Worm (Caenorhabditis elegans): ENCODE data around the gene F35F10.13.

F35F10.13 gene

DNA sequence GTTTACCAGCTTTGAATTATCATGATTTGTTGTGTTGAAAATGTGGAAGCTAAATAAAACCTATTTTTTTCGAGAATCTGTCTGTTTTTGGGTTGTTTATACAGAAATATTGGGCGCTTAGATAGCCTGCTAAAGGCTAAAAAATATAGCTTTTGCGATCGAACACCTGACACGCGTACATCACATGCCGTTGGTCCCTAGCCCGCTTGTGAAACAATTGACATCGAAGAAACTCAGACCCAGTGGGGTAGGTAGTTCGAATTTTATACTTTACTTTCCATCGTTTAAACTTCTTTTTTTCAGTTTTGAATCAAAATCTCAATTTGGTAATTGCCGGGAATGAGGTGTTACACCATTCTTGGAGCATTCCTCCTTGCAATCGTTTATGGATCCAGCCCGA is 20.1 kb upstream of the F35F10.13 start, which contains the start of gene C17B7.4:
C17B7.4 (plus strand) TSS at position 301 of the 400 bp plus-strand sequence.
- no peak for TF ChIP-seq dao-5 (tag; optimal IDR thresholded peaks at IDR 0.05)
- TF ChIP-seq him-1 (tag; optimal IDR thresholded peaks at IDR 0.05) = no peak
- TF ChIP-seq W03F9.2 (tag; optimal IDR thresholded peaks at IDR 0.05) = no peak

- TF ChIP-seq dao-5 (tag; optimal IDR thresholded peaks at IDR 0.05) (no peak), him-1 (tag; optimal IDR thresholded peaks at IDR 0.05) (no peak), W03F9.2 (tag; optimal IDR thresholded peaks at IDR 0.05) (no peak)
These were observed 14.5 kb upstream of the F35F10.13 start, which contains the start of gene C17B7.5 for ce11 chrV:3333334-3333733. C17B7.5 (plus strand) TSS chrV:3333634.

- TF ChIP-seq him-1 (tag; optimal IDR thresholded peaks at IDR 0.05) (no peak), dao-5 (tag; optimal IDR thresholded peaks at IDR 0.05) (no peak), W03F9.2 (tag; optimal IDR thresholded peaks at IDR 0.05) (no peak)
These were observed 13.1 kb upstream of the F35F10.13 start, which contains the start of gene C17B7.9 for ce11 chrV:3332023-3332422. C17B7.9 (minus strand) TSS chrV:3332123.

- TF ChIP-seq W03F9.2 (tag; optimal IDR thresholded peaks at IDR 0.05) (no peak), him-1 (tag; optimal IDR thresholded peaks at IDR 0.05) (no peak), dao-5 (tag; optimal IDR thresholded peaks at IDR 0.05) (no peak)
These were observed 5.3 kb upstream of the F35F10.13 start, which contains the start of gene C17B7.8 for ce11 chrV:3324178-3324577. C17B7.8 (minus strand) TSS chrV:3324278.

DNA sequence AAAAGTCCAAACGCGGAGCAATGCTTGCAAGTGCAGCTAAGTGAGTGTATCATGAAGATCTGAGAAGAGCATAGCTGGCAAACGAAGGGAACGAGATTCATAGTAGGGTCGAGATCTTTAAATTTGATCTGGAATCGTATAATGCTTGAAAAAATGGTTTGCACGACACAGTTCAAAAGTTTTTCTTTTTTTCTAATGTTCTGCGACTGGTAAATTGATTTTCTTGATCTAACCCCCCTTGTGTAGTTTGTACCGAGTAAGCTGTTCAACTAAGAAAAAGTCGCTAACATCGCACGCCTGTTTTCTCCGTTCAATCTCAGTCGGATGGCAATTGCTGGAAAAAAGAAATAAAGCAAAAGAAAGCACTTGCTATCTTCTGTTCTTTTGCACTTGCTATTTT is 1.6 kb upstream of the F35F10.13 start, which contains the start of gene C17B7.14:
C17B7.14 (minus strand) TSS at position 101 of the 400 bp plus-strand sequence.
- no peak for TF ChIP-seq W03F9.2 (tag; optimal IDR thresholded peaks at IDR 0.05)
- no peak for TF ChIP-seq dao-5 (tag; optimal IDR thresholded peaks at IDR 0.05)
- no peak for TF ChIP-seq him-1 (tag; optimal IDR thresholded peaks at IDR 0.05)

- no peak for TF ChIP-seq W03F9.2 (tag; optimal IDR thresholded peaks at IDR 0.05)
- no peak for TF ChIP-seq dao-5 (tag; optimal IDR thresholded peaks at IDR 0.05)
- no peak for TF ChIP-seq him-1 (tag; optimal IDR thresholded peaks at IDR 0.05)
These were observed 1.1 kb upstream of the F35F10.13 start, which contains the start of gene F35F10.14 for ce11 chrV:3320005-3320404. F35F10.14 (minus strand) TSS chrV:3320105.

DNA sequence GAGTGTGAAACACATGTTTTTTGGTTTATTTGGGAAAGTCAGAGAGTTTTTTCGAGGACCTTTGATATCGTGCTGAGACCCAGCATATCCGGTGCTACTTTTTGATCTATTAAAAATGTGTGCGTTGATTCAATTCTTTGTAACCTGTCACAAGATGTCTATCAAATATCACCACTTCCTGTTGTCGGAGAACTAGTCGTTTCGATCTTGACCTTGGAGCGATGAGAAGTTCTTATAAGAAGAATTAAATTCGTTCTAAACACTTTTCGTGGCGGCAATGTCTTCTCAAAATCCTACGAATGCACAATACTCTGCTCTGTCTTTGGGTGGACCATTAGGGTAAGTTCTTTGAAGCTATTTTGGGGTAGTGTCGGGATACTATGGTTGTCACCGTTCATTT is 2.8 kb downstream of the F35F10.13 start, which contains the start of gene F35F10.1:
F35F10.1 (plus strand) TSS at position 200 of the 400 bp plus-strand sequence.
- TF ChIP-seq him-1 (tag; optimal IDR thresholded peaks at IDR 0.05) (no peak), W03F9.2 (tag; optimal IDR thresholded peaks at IDR 0.05) (no peak), dao-5 (tag; optimal IDR thresholded peaks at IDR 0.05) (no peak)

ce11 chrV:3315308-3315707 is 3.6 kb downstream of the F35F10.13 start, which contains the start of gene arrd-19:
arrd-19 (minus strand) TSS chrV:3315516.
- TF ChIP-seq W03F9.2 (tag; optimal IDR thresholded peaks at IDR 0.05) (peak; percentile 16), him-1 (tag; optimal IDR thresholded peaks at IDR 0.05) (peak; percentile 18), dao-5 (tag; optimal IDR thresholded peaks at IDR 0.05) (no peak)

DNA sequence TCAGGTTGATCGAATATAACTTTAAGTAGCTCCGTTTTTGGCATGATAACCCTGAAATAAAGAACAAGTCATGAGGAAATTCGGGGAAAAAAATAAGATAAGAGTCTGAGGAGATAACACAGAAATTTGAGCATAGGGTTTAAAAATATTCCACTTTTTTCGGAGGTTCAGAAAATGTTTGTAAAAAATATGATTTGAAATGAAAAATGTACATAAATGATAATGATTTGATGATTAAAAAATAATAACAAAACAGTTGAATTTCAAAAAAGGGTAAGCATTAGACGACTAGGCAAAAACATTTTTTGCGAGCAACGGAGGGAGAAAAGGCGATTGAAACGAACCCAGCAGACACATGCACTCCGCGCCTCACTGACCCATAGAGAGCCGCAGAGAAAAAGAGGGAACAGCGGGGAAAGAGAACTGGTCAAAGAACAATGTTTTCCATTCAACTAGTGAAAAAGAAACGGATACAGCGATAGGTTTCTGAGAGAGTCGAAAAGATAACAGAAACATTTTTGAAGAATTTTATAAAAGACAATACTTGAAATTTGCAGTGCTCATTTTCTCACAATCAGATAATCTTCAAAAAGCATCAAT is 6.7 kb downstream of the F35F10.13 start, which contains the start of gene arrd-18:
arrd-18 (minus strand) TSS at position 51 of the 600 bp plus-strand sequence.
- TF ChIP-seq W03F9.2 (tag; optimal IDR thresholded peaks at IDR 0.05) = no peak
- TF ChIP-seq him-1 (tag; optimal IDR thresholded peaks at IDR 0.05) = no peak
- TF ChIP-seq dao-5 (tag; optimal IDR thresholded peaks at IDR 0.05) = no peak

DNA sequence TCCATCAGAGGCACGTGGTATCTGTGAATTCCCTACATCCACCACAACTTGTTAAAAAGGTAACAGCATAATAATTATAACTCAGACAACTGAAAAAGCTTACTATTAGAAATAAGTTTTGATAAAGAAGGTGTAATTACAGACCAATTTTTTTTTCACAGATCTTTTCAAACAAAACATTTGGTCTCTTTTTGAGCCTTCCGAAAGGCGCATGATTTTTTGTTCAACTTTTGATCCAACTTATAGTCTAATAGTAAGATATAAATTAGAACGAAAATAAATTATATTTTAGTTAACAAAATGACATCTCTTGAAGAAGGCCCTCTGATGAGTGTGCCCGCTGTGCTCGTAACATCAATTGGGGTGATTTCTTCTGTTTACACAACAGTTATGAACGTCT is 10.7 kb downstream of the F35F10.13 start, which contains the start of gene srbc-3:
srbc-3 (plus strand) TSS at position 301 of the 400 bp plus-strand sequence.
- TF ChIP-seq dao-5 (tag; optimal IDR thresholded peaks at IDR 0.05) (no peak), W03F9.2 (tag; optimal IDR thresholded peaks at IDR 0.05) (no peak), him-1 (tag; optimal IDR thresholded peaks at IDR 0.05) (no peak)

- TF ChIP-seq him-1 (tag; optimal IDR thresholded peaks at IDR 0.05) = no peak
- no peak for TF ChIP-seq W03F9.2 (tag; optimal IDR thresholded peaks at IDR 0.05)
- TF ChIP-seq dao-5 (tag; optimal IDR thresholded peaks at IDR 0.05) = no peak
These were observed 17.0 kb downstream of the F35F10.13 start, which contains the start of gene srbc-1 for ce11 chrV:3301898-3302297. srbc-1 (minus strand) TSS chrV:3301998.

ce11 chrV:3299437-3299836 is 19.4 kb downstream of the F35F10.13 start:
- TF ChIP-seq dao-5 (tag; optimal IDR thresholded peaks at IDR 0.05) (no peak), him-1 (tag; optimal IDR thresholded peaks at IDR 0.05) (no peak), W03F9.2 (tag; optimal IDR thresholded peaks at IDR 0.05) (no peak)

DNA sequence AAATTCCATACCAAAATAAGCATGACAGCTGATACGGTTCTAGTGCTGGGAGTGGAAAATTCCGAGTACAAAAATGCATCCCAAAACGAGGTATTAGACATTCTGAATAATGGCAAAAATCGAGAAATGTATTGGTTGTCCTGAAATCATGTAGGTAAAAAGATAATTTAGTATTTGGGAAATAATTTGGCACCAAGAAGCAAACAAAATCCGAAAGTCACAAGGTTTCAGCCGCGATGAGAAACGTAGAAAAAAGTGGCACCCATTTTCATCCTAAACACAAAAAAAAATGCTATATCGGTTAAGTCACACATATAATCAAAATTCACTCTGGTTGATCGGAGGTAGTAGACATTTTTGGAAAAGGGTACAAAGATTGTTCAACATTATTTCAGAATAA is 21.1 kb downstream of the F35F10.13 start, which contains the start of gene srx-122:
srx-122 (minus strand) TSS at position 101 of the 400 bp plus-strand sequence.
- no peak for TF ChIP-seq him-1 (tag; optimal IDR thresholded peaks at IDR 0.05)
- no peak for TF ChIP-seq dao-5 (tag; optimal IDR thresholded peaks at IDR 0.05)
- no peak for TF ChIP-seq W03F9.2 (tag; optimal IDR thresholded peaks at IDR 0.05)

DNA sequence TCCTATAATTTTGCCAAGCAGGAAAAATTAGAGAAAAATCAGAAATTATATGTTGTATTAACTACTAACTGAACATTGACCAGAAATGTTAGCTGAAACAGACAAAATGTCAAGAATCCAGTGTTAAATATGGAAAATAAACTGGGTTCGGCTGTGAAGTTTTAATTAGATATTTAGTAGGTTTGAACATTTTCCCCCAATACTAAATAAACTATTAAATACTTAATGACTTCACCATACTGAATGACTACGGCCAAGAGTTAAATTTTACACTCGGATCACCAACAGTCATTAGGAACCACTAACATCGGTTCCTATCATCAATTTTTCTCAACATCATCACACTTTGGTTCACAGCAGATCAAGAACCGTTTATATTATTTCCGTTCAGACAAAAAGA is 23.5 kb downstream of the F35F10.13 start:
- TF ChIP-seq him-1 (tag; optimal IDR thresholded peaks at IDR 0.05) (no peak), W03F9.2 (tag; optimal IDR thresholded peaks at IDR 0.05) (no peak), dao-5 (tag; optimal IDR thresholded peaks at IDR 0.05) (no peak)
